Fruit fly (Drosophila melanogaster) whole organism, embryonic: ENCODE data around the gene CG10286.

Experiments used
- BEAF-32 ChIP-seq: fragments of 200-800 bp; sonication (Bioruptor generic); optimal IDR thresholded peaks from 3 replicates; lab custom pipeline; 2017; ENCODE audit warnings: missing biosample characterization, missing genetic modification characterization, mild to moderate bottlenecking, moderate library complexity, missing genetic modification reagents
- CG10267 ChIP-seq: fragments of 200-800 bp; sonication (Bioruptor generic); optimal IDR thresholded peaks from 2 replicates; lab custom pipeline; 2018; ENCODE audit warnings: missing biosample characterization, mild to moderate bottlenecking, missing genetic modification characterization, moderate library complexity
- CG10462 ChIP-seq: fragments of 200-800 bp; sonication (Bioruptor generic); optimal IDR thresholded peaks from 2 replicates; lab custom pipeline; 2016; ENCODE audit warnings: missing biosample characterization, missing genetic modification characterization
- CG11085 ChIP-seq: fragments of 200-800 bp; sonication (Bioruptor generic); IDR thresholded peaks from 2 replicates; pipeline ENCODE4 v1.3.6; 2022; ENCODE audit warnings: missing biosample characterization, missing genetic modification characterization
- CG11456 ChIP-seq: fragments of 200-800 bp; sonication (Bioruptor generic); IDR thresholded peaks from 3 replicates; pipeline ENCODE4 v1.3.6; 2022; ENCODE audit warnings: missing biosample characterization, missing genetic modification characterization
- CG11560 ChIP-seq: fragments of 200-800 bp; sonication (Bioruptor generic); IDR thresholded peaks from 3 replicates; pipeline ENCODE4 v1.3.6; 2022; ENCODE audit warnings: missing biosample characterization, missing genetic modification characterization
- CG12744 ChIP-seq: fragments of 200-800 bp; sonication (Bioruptor generic); optimal IDR thresholded peaks from 2 replicates; lab custom pipeline; 2016; ENCODE audit warnings: missing biosample characterization, missing genetic modification characterization
- CG12769 ChIP-seq: fragments of 200-800 bp; sonication (Bioruptor generic); optimal IDR thresholded peaks from 2 replicates; lab custom pipeline; 2019; ENCODE audit warnings: missing biosample characterization, mild to moderate bottlenecking, missing genetic modification characterization, moderate library complexity
- CG13424 ChIP-seq: fragments of 200-800 bp; sonication (Bioruptor generic); optimal IDR thresholded peaks from 2 replicates; lab custom pipeline; 2019; ENCODE audit warnings: missing biosample characterization, mild to moderate bottlenecking, missing genetic modification characterization, moderate library complexity
- CG16863 ChIP-seq: fragments of 200-800 bp; sonication (Bioruptor generic); optimal IDR thresholded peaks from 3 replicates; lab custom pipeline; 2016; ENCODE audit warnings: missing biosample characterization, missing genetic modification characterization
- CG17612 ChIP-seq: fragments of 200-800 bp; sonication (Bioruptor generic); IDR thresholded peaks from 2 replicates; pipeline ENCODE4 v1.3.6; 2022; ENCODE audit warnings: missing biosample characterization, missing genetic modification characterization
- CG17829 ChIP-seq: fragments of 200-800 bp; optimal IDR thresholded peaks from 2 replicates; lab custom pipeline; 2019; ENCODE audit warnings: missing biosample characterization, mild to moderate bottlenecking, missing genetic modification characterization, moderate library complexity
- CG18476 ChIP-seq: fragments of 200-800 bp; sonication (Bioruptor generic); optimal IDR thresholded peaks from 2 replicates; lab custom pipeline; 2016; ENCODE audit warnings: missing biosample characterization, mild to moderate bottlenecking, missing genetic modification characterization
- CG2116 ChIP-seq: fragments of 200-800 bp; sonication (Bioruptor generic); optimal IDR thresholded peaks from 3 replicates; lab custom pipeline; 2018; ENCODE audit warnings: missing biosample characterization, mild to moderate bottlenecking, missing genetic modification characterization
- CG33213 ChIP-seq: fragments of 200-800 bp; sonication (Bioruptor generic); optimal IDR thresholded peaks from 3 replicates; lab custom pipeline; 2016; ENCODE audit warnings: missing biosample characterization, missing genetic modification characterization
- CG34224 ChIP-seq: fragments of 200-800 bp; sonication (Bioruptor generic); IDR thresholded peaks from 3 replicates; pipeline ENCODE4 v1.3.6; 2022; ENCODE audit warnings: missing biosample characterization, missing genetic modification characterization; ENCODE audit not compliant: partially characterized antibody
- CG4328 ChIP-seq: fragments of 200-800 bp; sonication (Bioruptor generic); optimal IDR thresholded peaks from 3 replicates; lab custom pipeline; 2017; ENCODE audit warnings: missing biosample characterization, missing genetic modification reagents, missing genetic modification characterization
- CG4854 ChIP-seq: fragments of 200-800 bp; sonication (Bioruptor generic); optimal IDR thresholded peaks from 2 replicates; lab custom pipeline; 2016; ENCODE audit warnings: missing biosample characterization, missing genetic modification characterization, inconsistent platforms
- CG6175 ChIP-seq: fragments of 200-800 bp; sonication (Bioruptor generic); IDR thresholded peaks from 3 replicates; pipeline ENCODE4 v1.3.6; 2022; ENCODE audit warnings: missing biosample characterization, missing genetic modification characterization
- CG6765 ChIP-seq: fragments of 200-800 bp; sonication (Bioruptor generic); optimal IDR thresholded peaks from 3 replicates; lab custom pipeline; 2017; ENCODE audit warnings: missing biosample characterization, mild to moderate bottlenecking, missing genetic modification characterization
- CG6854 ChIP-seq: fragments of 200-800 bp; sonication (Bioruptor generic); optimal IDR thresholded peaks from 3 replicates; lab custom pipeline; 2017; ENCODE audit warnings: missing biosample characterization, mild to moderate bottlenecking, missing genetic modification characterization
- CG7963 ChIP-seq: fragments of 200-800 bp; sonication (Bioruptor generic); IDR thresholded peaks from 3 replicates; pipeline ENCODE4 v1.3.6; 2022; ENCODE audit warnings: missing biosample characterization, missing genetic modification characterization; ENCODE audit not compliant: partially characterized antibody
- CG7987 ChIP-seq: fragments of 200-800 bp; sonication (Bioruptor generic); optimal IDR thresholded peaks from 2 replicates; lab custom pipeline; 2018; ENCODE audit warnings: missing biosample characterization, mild to moderate bottlenecking, missing genetic modification characterization, moderate library complexity
- CG8388 ChIP-seq: fragments of 200-800 bp; sonication (Bioruptor generic); optimal IDR thresholded peaks from 2 replicates; lab custom pipeline; 2019; ENCODE audit warnings: missing biosample characterization, mild to moderate bottlenecking, missing genetic modification characterization, moderate library complexity
- CG9609 ChIP-seq: fragments of 200-800 bp; sonication (Bioruptor generic); optimal IDR thresholded peaks from 3 replicates; lab custom pipeline; 2016; ENCODE audit warnings: missing biosample characterization, missing genetic modification characterization
- CG9797 ChIP-seq: fragments of 200-800 bp; sonication (Bioruptor generic); optimal IDR thresholded peaks from 3 replicates; lab custom pipeline; 2018; ENCODE audit warnings: missing biosample characterization, mild to moderate bottlenecking, missing genetic modification characterization
- Dbx ChIP-seq: fragments of 200-800 bp; sonication (Bioruptor generic); IDR thresholded peaks from 3 replicates; pipeline ENCODE4 v1.3.6; 2022; ENCODE audit warnings: missing biosample characterization, missing genetic modification characterization
- Gsc ChIP-seq: fragments of 200-800 bp; sonication (Bioruptor generic); IDR thresholded peaks from 2 replicates; pipeline ENCODE4 v1.3.6; 2022; ENCODE audit warnings: missing biosample characterization, missing genetic modification characterization
- HLH3B ChIP-seq: fragments of 200-800 bp; sonication (Bioruptor generic); IDR thresholded peaks from 2 replicates; pipeline ENCODE4 v1.3.6; 2022; ENCODE audit warnings: missing biosample characterization, missing genetic modification characterization
- HLHmδ ChIP-seq: fragments of 200-800 bp; sonication (Bioruptor generic); optimal IDR thresholded peaks from 2 replicates; lab custom pipeline; 2018; ENCODE audit warnings: missing biosample characterization, mild to moderate bottlenecking, missing genetic modification characterization, moderate library complexity
- Hsf ChIP-seq: fragments of 200-800 bp; sonication (Bioruptor generic); optimal IDR thresholded peaks from 3 replicates; lab custom pipeline; 2016; ENCODE audit warnings: missing biosample characterization, missing genetic modification characterization
- Lhr ChIP-seq: fragments of 200-800 bp; sonication (Bioruptor generic); optimal IDR thresholded peaks from 3 replicates; lab custom pipeline; 2017; ENCODE audit warnings: mild to moderate bottlenecking, missing biosample characterization, missing genetic modification reagents, missing genetic modification characterization
- Med ChIP-seq: fragments of 200-800 bp; sonication (Bioruptor generic); peaks from one replicate; lab custom pipeline; 2016; ENCODE audit warnings: missing biosample characterization, missing genetic modification characterization, mild to moderate bottlenecking, inconsistent platforms, moderate library complexity
- NFAT ChIP-seq: fragments of 200-800 bp; sonication (Bioruptor generic); IDR thresholded peaks from 2 replicates; pipeline ENCODE4 v1.3.6; 2022; ENCODE audit warnings: missing biosample characterization, missing genetic modification characterization
- Pdp1 ChIP-seq, 2 experiments: fragments of 200-800 bp; sonication (Bioruptor generic); optimal IDR thresholded peaks; 3 replicates each; lab custom pipeline; 2016; ENCODE audit warnings: missing biosample characterization in 2 of 2, missing genetic modification characterization in 2 of 2, mild to moderate bottlenecking in 1 of 2, moderate library complexity in 1 of 2
- Rx ChIP-seq: fragments of 200-800 bp; sonication (Bioruptor generic); IDR thresholded peaks from 2 replicates; pipeline ENCODE4 v1.3.6; 2022; ENCODE audit warnings: missing biosample characterization, missing genetic modification characterization
- Six4 ChIP-seq: fragments of 200-800 bp; sonication (Bioruptor generic); optimal IDR thresholded peaks from 2 replicates; lab custom pipeline; 2016; ENCODE audit warnings: missing biosample characterization, missing genetic modification characterization
- Sry-δ ChIP-seq: fragments of 200-800 bp; sonication (Bioruptor generic); optimal IDR thresholded peaks from 2 replicates; lab custom pipeline; 2016; ENCODE audit warnings: missing biosample characterization, missing genetic modification characterization
- Usf ChIP-seq: fragments of 200-800 bp; sonication (Bioruptor generic); optimal IDR thresholded peaks from 2 replicates; lab custom pipeline; 2017; ENCODE audit warnings: missing genotype, missing biosample characterization, missing genetic modification characterization
- aop ChIP-seq: fragments of 200-800 bp; sonication (Bioruptor generic); IDR thresholded peaks from 2 replicates; pipeline ENCODE4 v1.3.6; 2022; ENCODE audit warnings: missing biosample characterization, missing genetic modification characterization
- chn ChIP-seq: fragments of 200-800 bp; sonication (Bioruptor generic); optimal IDR thresholded peaks from 2 replicates; lab custom pipeline; 2016; ENCODE audit warnings: missing biosample characterization, missing genetic modification characterization
- crol ChIP-seq: fragments of 200-800 bp; sonication (Bioruptor generic); IDR thresholded peaks from 2 replicates; pipeline ENCODE4 v1.3.6; 2022; ENCODE audit warnings: missing biosample characterization, missing genetic modification characterization
- dpn ChIP-seq, 2 experiments: fragments of 200-800 bp; sonication (Bioruptor generic); optimal IDR thresholded peaks; 3 replicates each; lab custom pipeline; 2016; ENCODE audit warnings: missing biosample characterization in 2 of 2, missing genetic modification characterization in 2 of 2
- fd64A ChIP-seq: fragments of 200-800 bp; sonication (Bioruptor generic); optimal IDR thresholded peaks from 3 replicates; lab custom pipeline; 2018; ENCODE audit warnings: missing biosample characterization, mild to moderate bottlenecking, missing genetic modification characterization
- hkb ChIP-seq, 2 experiments: fragments of 200-800 bp in 1 of 2; fragments of >200 bp in 1 of 2; sonication (Bioruptor generic) in 1 of 2; IDR thresholded peaks in 1 of 2; optimal IDR thresholded peaks in 1 of 2; 2 replicates each; pipeline versions ENCODE4 v1.3.6 to Lab custom; 2017 to 2022; ENCODE audit warnings: missing biosample characterization in 1 of 2, missing genetic modification characterization in 1 of 2
- odd ChIP-seq: fragments of 200-800 bp; sonication (Bioruptor generic); optimal IDR thresholded peaks from 2 replicates; lab custom pipeline; 2017; ENCODE audit warnings: missing biosample characterization, mild to moderate bottlenecking, missing genetic modification characterization
- slbo ChIP-seq: fragments of 200-800 bp; sonication (Bioruptor generic); IDR thresholded peaks from 2 replicates; pipeline ENCODE4 v1.3.6; 2022; ENCODE audit warnings: missing biosample characterization, missing genetic modification characterization
- sna ChIP-seq: fragments of 200-800 bp; sonication (Bioruptor generic); IDR thresholded peaks from 2 replicates; pipeline ENCODE4 v1.3.6; 2022; ENCODE audit warnings: missing biosample characterization, missing genetic modification characterization; ENCODE audit not compliant: partially characterized antibody
- wdn ChIP-seq: fragments of 200-800 bp; sonication (Bioruptor generic); IDR thresholded peaks from 2 replicates; pipeline ENCODE4 v1.3.6; 2022; ENCODE audit warnings: missing biosample characterization, missing genetic modification characterization

Gene CG10286

DNA sequence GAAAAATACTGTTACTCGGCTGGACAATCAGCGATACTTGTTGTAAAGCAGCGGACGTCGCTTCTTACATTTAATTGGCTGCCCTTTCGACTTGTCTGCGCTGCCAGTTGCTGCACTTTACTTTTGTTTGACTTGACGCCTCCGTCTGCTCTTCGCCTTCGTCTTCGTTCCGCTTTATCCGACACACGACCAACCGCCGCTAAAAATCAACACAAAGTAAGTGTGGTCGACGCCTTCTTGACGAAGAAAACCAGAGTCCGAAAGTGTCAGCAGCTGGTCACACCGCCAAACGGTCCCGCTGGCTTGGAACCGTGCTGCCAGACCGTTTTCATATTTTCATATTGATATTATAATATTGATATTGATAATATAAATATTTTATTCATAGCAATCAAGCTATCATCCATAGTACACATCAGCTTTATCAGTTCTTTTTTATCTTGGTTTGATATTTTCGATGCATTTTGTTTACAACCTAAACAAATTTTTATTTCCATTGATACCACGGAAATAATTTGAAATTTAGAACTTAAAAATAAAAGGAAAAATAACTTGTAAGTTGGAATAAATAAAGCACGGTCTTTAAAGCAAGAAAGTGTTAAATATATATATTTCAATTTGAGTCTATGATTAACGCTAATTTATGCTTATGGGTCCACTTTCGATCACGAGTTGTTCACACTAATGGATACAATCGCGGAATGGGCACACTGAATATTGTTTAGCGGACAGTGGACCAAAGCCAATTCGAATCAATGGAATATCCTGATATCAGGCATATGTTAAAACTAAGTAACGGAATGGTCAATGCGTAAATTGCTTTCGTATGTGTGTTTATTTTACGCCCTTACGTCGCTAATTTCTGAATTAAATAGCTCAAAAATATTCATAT, 37.2 kb downstream of the CG10286 start, which contains the start of gene Dmtn (continued):
- TF ChIP-seq odd (GFP tag; lab: Kevin White, UChicago) (peak; percentile 23), CG12769 (tag; lab: Kevin White, UChicago) (no peak), CG4328 (GFP tag; lab: Kevin White, UChicago) (no peak), wdn (GFP tag; lab: Robert Waterston, UW) (no peak), CG13424 (tag; lab: Kevin White, UChicago) (peak; percentile 52), Lhr (GFP tag; lab: Kevin White, UChicago) (peak; percentile 80), CG2116 (GFP tag; lab: Kevin White, UChicago) (no peak), CG18476 (GFP tag; lab: Kevin White, UChicago) (no peak), HLH3B (GFP tag; lab: Robert Waterston, UW) (no peak), CG16863 (GFP tag; lab: Kevin White, UChicago) (peak; percentile 6), Dbx (no peak), CG6854 (GFP tag; lab: Kevin White, UChicago) (no peak), CG6175 (GFP tag; lab: Robert Waterston, UW) (no peak), sna (GFP tag; lab: Robert Waterston, UW) (no peak), CG10267 (tag; lab: Kevin White, UChicago) (peak; percentile 46), CG9797 (GFP tag; lab: Kevin White, UChicago) (peak; percentile 89), CG33213 (GFP tag; lab: Kevin White, UChicago) (peak; percentile 15), Pdp1 (GFP tag; optimal IDR thresholded peaks at IDR 0.05; lab: Kevin White, UChicago) (peak in 1 of 2 experiments; percentile 12), CG6765 (GFP tag; lab: Kevin White, UChicago) (no peak), CG34224 (GFP tag; lab: Robert Waterston, UW) (no peak), CG7987 (GFP tag; lab: Kevin White, UChicago) (peak; percentile 72), chn (GFP tag; lab: Kevin White, UChicago) (no peak), Sry-δ (GFP tag; lab: Kevin White, UChicago) (no peak), CG9609 (no peak), HLHmδ (GFP tag; lab: Kevin White, UChicago) (peak; percentile 93), CG11456 (no peak), CG11560 (tag; lab: Robert Waterston, UW) (no peak), Hsf (peak; percentile 17), CG17612 (no peak), Rx (GFP tag; lab: Robert Waterston, UW) (no peak), NFAT (GFP tag; lab: Robert Waterston, UW) (no peak), CG8388 (peak; percentile 30), aop (GFP tag; lab: Robert Waterston, UW) (no peak), Usf (GFP tag; lab: Kevin White, UChicago) (no peak), CG12744 (no peak), fd64A (GFP tag; lab: Kevin White, UChicago) (peak; percentile 34), CG4854 (GFP tag; lab: Kevin White, UChicago) (no peak), CG10462 (GFP tag; lab: Kevin White, UChicago) (no peak), hkb (optimal IDR thresholded peaks at IDR 0.05; lab: Kevin White, UChicago) (no peak), hkb (GFP tag; IDR thresholded peaks at IDR 0.05; lab: Robert Waterston, UW) (no peak), slbo (no peak), CG17829 (tag; lab: Kevin White, UChicago) (no peak), Six4 (GFP tag; lab: Kevin White, UChicago) (no peak), dpn (GFP tag; optimal IDR thresholded peaks at IDR 0.05; lab: Kevin White, UChicago) (peak in 1 of 2 experiments; percentile 20), CG11085 (no peak), Gsc (GFP tag; lab: Robert Waterston, UW) (no peak), crol (GFP tag; lab: Robert Waterston, UW) (no peak), BEAF-32 (GFP tag; lab: Kevin White, UChicago) (peak; percentile 25), Med (GFP tag; lab: Kevin White, UChicago) (peak; percentile 95), CG7963 (no peak)
